Fruit fly (Drosophila melanogaster) whole organism, embryonic: ENCODE measurements around the gene NijB.

Experiments used
- Atf6 ChIP-seq: fragments of 200-800 bp; sonication (Bioruptor generic); IDR thresholded peaks from 2 replicates; pipeline ENCODE4 v1.3.6; 2022; ENCODE audit warnings: missing biosample characterization, missing genetic modification characterization
- CG10147 ChIP-seq: fragments of 200-800 bp; sonication (Bioruptor generic); optimal IDR thresholded peaks from 2 replicates; lab custom pipeline; 2019; ENCODE audit warnings: missing biosample characterization, mild to moderate bottlenecking, missing genetic modification characterization, moderate library complexity
- CG10654 ChIP-seq: fragments of 200-800 bp; sonication (Bioruptor generic); optimal IDR thresholded peaks from 2 replicates; lab custom pipeline; 2016; ENCODE audit warnings: missing biosample characterization, missing genetic modification characterization
- CG11398 ChIP-seq: fragments of 200-800 bp; sonication (Bioruptor generic); optimal IDR thresholded peaks from 2 replicates; lab custom pipeline; 2016; ENCODE audit warnings: missing biosample characterization, missing genetic modification characterization
- CG12659 ChIP-seq: fragments of 200-800 bp; sonication (Bioruptor generic); optimal IDR thresholded peaks from 3 replicates; lab custom pipeline; 2017; ENCODE audit warnings: mild to moderate bottlenecking, missing biosample characterization, missing genetic modification reagents, missing genetic modification characterization
- CG12769 ChIP-seq: fragments of 200-800 bp; sonication (Bioruptor generic); optimal IDR thresholded peaks from 2 replicates; lab custom pipeline; 2019; ENCODE audit warnings: missing biosample characterization, mild to moderate bottlenecking, missing genetic modification characterization, moderate library complexity
- CG17328 ChIP-seq: fragments of 200-800 bp; sonication (Bioruptor generic); IDR thresholded peaks from 2 replicates; pipeline ENCODE4 v1.3.6; 2022; ENCODE audit warnings: missing biosample characterization, missing genetic modification characterization
- CG17568 ChIP-seq: fragments of 200-800 bp; sonication (Bioruptor generic); optimal IDR thresholded peaks from 2 replicates; lab custom pipeline; 2018; ENCODE audit warnings: missing biosample characterization, mild to moderate bottlenecking, missing genetic modification characterization, moderate library complexity
- CG17612 ChIP-seq: fragments of 200-800 bp; sonication (Bioruptor generic); IDR thresholded peaks from 2 replicates; pipeline ENCODE4 v1.3.6; 2022; ENCODE audit warnings: missing biosample characterization, missing genetic modification characterization
- CG18262 ChIP-seq: fragments of 200-800 bp; optimal IDR thresholded peaks from 3 replicates; lab custom pipeline; 2019; ENCODE audit warnings: missing biosample characterization, mild to moderate bottlenecking, missing genetic modification characterization, moderate library complexity
- CG1832 ChIP-seq: fragments of 200-800 bp; sonication (Bioruptor generic); optimal IDR thresholded peaks from 2 replicates; lab custom pipeline; 2017; ENCODE audit warnings: missing biosample characterization, mild to moderate bottlenecking, missing genetic modification characterization, inconsistent platforms
- CG18599 ChIP-seq: fragments of 200-800 bp; sonication (Bioruptor generic); optimal IDR thresholded peaks from 3 replicates; lab custom pipeline; 2017; ENCODE audit warnings: missing biosample characterization, missing genetic modification characterization, mild to moderate bottlenecking, moderate library complexity, missing genetic modification reagents
- CG2129 ChIP-seq: fragments of 200-800 bp; sonication (Bioruptor generic); IDR thresholded peaks from 2 replicates; pipeline ENCODE4 v1.3.6; 2022; ENCODE audit warnings: missing biosample characterization, missing genetic modification characterization; ENCODE audit not compliant: partially characterized antibody
- CG3065 ChIP-seq: fragments of 200-800 bp; sonication (Bioruptor generic); optimal IDR thresholded peaks from 2 replicates; lab custom pipeline; 2016; ENCODE audit warnings: missing biosample characterization, missing genetic modification characterization
- CG3163 ChIP-seq: fragments of 200-800 bp; sonication (Bioruptor generic); optimal IDR thresholded peaks from 3 replicates; lab custom pipeline; 2016; ENCODE audit warnings: missing biosample characterization, missing genetic modification characterization
- CG4404 ChIP-seq: fragments of 200-800 bp; sonication (Bioruptor generic); IDR thresholded peaks from 2 replicates; pipeline ENCODE4 v1.3.6; 2022; ENCODE audit warnings: missing biosample characterization, missing genetic modification characterization
- CG5180 ChIP-seq: fragments of 200-800 bp; sonication (Bioruptor generic); optimal IDR thresholded peaks from 3 replicates; lab custom pipeline; 2017; ENCODE audit warnings: missing biosample characterization, missing genetic modification characterization, mild to moderate bottlenecking, moderate library complexity, missing genetic modification reagents
- CG8478 ChIP-seq: fragments of >200 bp; optimal IDR thresholded peaks from 2 replicates; lab custom pipeline; 2018
- CG9876 ChIP-seq: fragments of 200-800 bp; sonication (Bioruptor generic); optimal IDR thresholded peaks from 2 replicates; lab custom pipeline; 2016; ENCODE audit warnings: missing biosample characterization, missing genetic modification characterization
- Doc2 ChIP-seq: fragments of 200-800 bp; sonication (Bioruptor generic); IDR thresholded peaks from 2 replicates; pipeline ENCODE4 v1.3.6; 2022; ENCODE audit warnings: missing biosample characterization, missing genetic modification characterization
- Doc3 ChIP-seq: fragments of 200-800 bp; sonication (Bioruptor generic); IDR thresholded peaks from 3 replicates; pipeline ENCODE4 v1.3.6; 2022; ENCODE audit warnings: missing biosample characterization, missing genetic modification characterization; ENCODE audit not compliant: partially characterized antibody
- E2f2 ChIP-seq: fragments of 200-800 bp; sonication (Bioruptor generic); IDR thresholded peaks from 2 replicates; pipeline ENCODE4 v1.3.6; 2022; ENCODE audit warnings: missing biosample characterization, missing genetic modification characterization
- Fer3 ChIP-seq: fragments of 200-800 bp; sonication (Bioruptor generic); optimal IDR thresholded peaks from 2 replicates; lab custom pipeline; 2018; ENCODE audit warnings: missing biosample characterization, mild to moderate bottlenecking, missing genetic modification characterization, moderate library complexity
- GATAe ChIP-seq: fragments of 200-800 bp; sonication (Bioruptor generic); conservative IDR thresholded peaks from 2 replicates; pipeline ENCODE4 v1.3.6; 2022; ENCODE audit warnings: missing biosample characterization, missing genetic modification characterization
- Jarid2 ChIP-seq: fragments of 200-800 bp; sonication (Bioruptor generic); optimal IDR thresholded peaks from 3 replicates; lab custom pipeline; 2017; ENCODE audit warnings: mild to moderate bottlenecking, missing biosample characterization, missing genetic modification reagents, missing genetic modification characterization
- MBD-R2 ChIP-seq: fragments of 200-800 bp; sonication (Bioruptor generic); IDR thresholded peaks from 2 replicates; pipeline ENCODE4 v1.3.6; 2022; ENCODE audit warnings: missing biosample characterization, missing genetic modification characterization
- Optix ChIP-seq: fragments of 200-800 bp; sonication (Bioruptor generic); IDR thresholded peaks from 3 replicates; pipeline ENCODE4 v1.3.6; 2022; ENCODE audit warnings: missing biosample characterization, missing genetic modification characterization
- Pdp1 ChIP-seq, 2 experiments: fragments of 200-800 bp; sonication (Bioruptor generic); optimal IDR thresholded peaks; 3 replicates each; lab custom pipeline; 2016; ENCODE audit warnings: missing biosample characterization in 2 of 2, missing genetic modification characterization in 2 of 2, mild to moderate bottlenecking in 1 of 2, moderate library complexity in 1 of 2
- Rx ChIP-seq: fragments of 200-800 bp; sonication (Bioruptor generic); IDR thresholded peaks from 2 replicates; pipeline ENCODE4 v1.3.6; 2022; ENCODE audit warnings: missing biosample characterization, missing genetic modification characterization
- Scr ChIP-seq: fragments of 200-800 bp; sonication (Bioruptor generic); IDR thresholded peaks from 2 replicates; pipeline ENCODE4 v1.3.6; 2022; ENCODE audit warnings: missing biosample characterization, missing genetic modification characterization; ENCODE audit not compliant: partially characterized antibody
- Xbp1 ChIP-seq: fragments of 200-800 bp; sonication (Bioruptor generic); optimal IDR thresholded peaks from 3 replicates; lab custom pipeline; 2016; ENCODE audit warnings: missing biosample characterization, mild to moderate bottlenecking, missing genetic modification characterization
- ap ChIP-seq: fragments of 200-800 bp; sonication (Bioruptor generic); IDR thresholded peaks from 2 replicates; pipeline ENCODE4 v1.3.6; 2022; ENCODE audit warnings: missing biosample characterization, missing genetic modification characterization
- ase ChIP-seq: fragments of 200-800 bp; sonication (Bioruptor generic); IDR thresholded peaks from 3 replicates; pipeline ENCODE4 v1.3.6; 2022; ENCODE audit warnings: missing biosample characterization, missing genetic modification characterization
- chinmo ChIP-seq: fragments of 200-800 bp; sonication (Bioruptor generic); IDR thresholded peaks from 4 replicates; pipeline ENCODE4 v1.3.6; 2022; ENCODE audit warnings: missing biosample characterization, missing genetic modification characterization; ENCODE audit not compliant: partially characterized antibody
- esg ChIP-seq: fragments of 200-800 bp; sonication (Bioruptor generic); conservative IDR thresholded peaks from 2 replicates; pipeline ENCODE4 v1.3.6; 2022; ENCODE audit warnings: missing biosample characterization, missing genetic modification characterization
- exex ChIP-seq: fragments of 200-800 bp; sonication (Bioruptor generic); optimal IDR thresholded peaks from 4 replicates; lab custom pipeline; 2018; ENCODE audit warnings: missing biosample characterization, mild to moderate bottlenecking, missing genetic modification characterization, moderate library complexity
- fru ChIP-seq: fragments of >200 bp; optimal IDR thresholded peaks from 2 replicates; lab custom pipeline; 2017
- ham ChIP-seq: fragments of 200-800 bp; sonication (Bioruptor generic); IDR thresholded peaks from 2 replicates; pipeline ENCODE4 v1.3.6; 2022; ENCODE audit warnings: missing biosample characterization, missing genetic modification characterization
- jing ChIP-seq: fragments of 200-800 bp; sonication (Bioruptor generic); optimal IDR thresholded peaks from 2 replicates; lab custom pipeline; 2018; ENCODE audit warnings: missing biosample characterization, mild to moderate bottlenecking, missing genetic modification characterization
- kni ChIP-seq: fragments of 200-800 bp; sonication (Bioruptor generic); optimal IDR thresholded peaks from 3 replicates; lab custom pipeline; 2017; ENCODE audit warnings: mild to moderate bottlenecking, missing biosample characterization, missing genetic modification reagents, missing genetic modification characterization
- lab ChIP-seq: fragments of 200-800 bp; sonication (Bioruptor generic); optimal IDR thresholded peaks from 3 replicates; lab custom pipeline; 2017; ENCODE audit warnings: missing biosample characterization, missing genetic modification characterization, mild to moderate bottlenecking, moderate library complexity, missing genetic modification reagents
- lilli ChIP-seq: fragments of 200-800 bp; sonication (Bioruptor generic); optimal IDR thresholded peaks from 3 replicates; lab custom pipeline; 2016; ENCODE audit warnings: missing biosample characterization, missing genetic modification characterization
- lmd ChIP-seq: fragments of 200-800 bp; sonication (Bioruptor generic); IDR thresholded peaks from 2 replicates; pipeline ENCODE4 v1.3.6; 2022; ENCODE audit warnings: missing biosample characterization, missing genetic modification characterization
- nom ChIP-seq: fragments of 200-800 bp; sonication (Bioruptor generic); optimal IDR thresholded peaks from 2 replicates; lab custom pipeline; 2017; ENCODE audit warnings: missing biosample characterization, missing genetic modification characterization, mild to moderate bottlenecking, moderate library complexity, missing genetic modification reagents
- p53 ChIP-seq: fragments of 200-800 bp; sonication (Bioruptor generic); optimal IDR thresholded peaks from 2 replicates; lab custom pipeline; 2016; ENCODE audit warnings: missing biosample characterization, missing genetic modification characterization
- pnt ChIP-seq: fragments of 200-800 bp; sonication (Bioruptor generic); optimal IDR thresholded peaks from 3 replicates; lab custom pipeline; 2016; ENCODE audit warnings: missing biosample characterization, missing genetic modification characterization
- row ChIP-seq: fragments of 200-800 bp; sonication (Bioruptor generic); IDR thresholded peaks from 3 replicates; pipeline ENCODE4 v1.3.6; 2022; ENCODE audit warnings: missing biosample characterization, missing genetic modification characterization
- sens ChIP-seq: fragments of 200-800 bp; sonication (Bioruptor generic); peaks from one replicate; lab custom pipeline; 2016; ENCODE audit warnings: missing biosample characterization, missing genetic modification characterization
- sob ChIP-seq: fragments of 200-800 bp; sonication (Bioruptor generic); IDR thresholded peaks from 2 replicates; pipeline ENCODE4 v1.3.6; 2022; ENCODE audit warnings: missing biosample characterization, missing genetic modification characterization
- trh ChIP-seq: fragments of 200-800 bp; sonication (Bioruptor generic); optimal IDR thresholded peaks from 2 replicates; lab custom pipeline; 2016; ENCODE audit warnings: missing biosample characterization, missing genetic modification characterization
- wdn ChIP-seq: fragments of 200-800 bp; sonication (Bioruptor generic); IDR thresholded peaks from 2 replicates; pipeline ENCODE4 v1.3.6; 2022; ENCODE audit warnings: missing biosample characterization, missing genetic modification characterization

The NijB gene

dm6 chr3L:18896297-18896863, 4.2 kb downstream of the NijB start (continued):
- TF ChIP-seq Scr (GFP tag; lab: Robert Waterston, UW) (peak; percentile 32; the same call in 1 of the 2 replicates), pnt (GFP tag; lab: Kevin White, UChicago) (no peak), wdn (GFP tag; lab: Robert Waterston, UW) (no peak), CG10147 (GFP tag; lab: Kevin White, UChicago) (no peak), CG18262 (tag; lab: Kevin White, UChicago) (no peak), ase (no peak), CG3163 (GFP tag; lab: Kevin White, UChicago) (no peak), ham (GFP tag; lab: Robert Waterston, UW) (no peak), jing (no peak), CG17328 (GFP tag; lab: Robert Waterston, UW) (no peak), Atf6 (GFP tag; lab: Robert Waterston, UW) (0 out of 2 replicates have a peak, but pooled peaks have one; percentile 25), ap (no peak), fru (lab: Kevin White, UChicago) (no peak), CG10654 (GFP tag; lab: Kevin White, UChicago) (no peak), Fer3 (tag; lab: Kevin White, UChicago) (no peak), CG12659 (GFP tag; lab: Kevin White, UChicago) (no peak), E2f2 (GFP tag; lab: Robert Waterston, UW) (0 out of 2 replicates have a peak, but pooled peaks have one; percentile 8), chinmo (GFP tag; lab: Robert Waterston, UW) (peak; percentile 58; the same call in 1 of the 4 replicates), lmd (GFP tag; lab: Robert Waterston, UW) (no peak), CG12769 (tag; lab: Kevin White, UChicago) (peak; percentile 40), Doc3 (GFP tag; lab: Robert Waterston, UW) (0 out of 3 replicates have a peak, but pooled peaks have one; percentile 34), sob (GFP tag; lab: Robert Waterston, UW) (no peak), Optix (GFP tag; lab: Robert Waterston, UW) (no peak), Jarid2 (GFP tag; lab: Kevin White, UChicago) (no peak), CG2129 (no peak), CG11398 (no peak), p53 (no peak), lilli (GFP tag; lab: Kevin White, UChicago) (peak; percentile 17), CG3065 (no peak)

dm6 chr3L:18897459-18898085, 5.4 kb downstream of the NijB start:
- no peak for TF ChIP-seq Rx (GFP tag; lab: Robert Waterston, UW)
- TF ChIP-seq row (GFP tag; lab: Robert Waterston, UW), result no peak
- TF ChIP-seq Pdp1 (GFP tag; optimal IDR thresholded peaks at IDR 0.05; lab: Kevin White, UChicago), result peak in 1 of 2 experiments; percentile 97
- no peak for TF ChIP-seq Doc2 (GFP tag; lab: Robert Waterston, UW)
- no peak for TF ChIP-seq CG9876
- TF ChIP-seq exex, result no peak
- no peak for TF ChIP-seq CG4404
- TF ChIP-seq CG17568, result no peak
- TF ChIP-seq CG17612 (GFP tag; lab: Robert Waterston, UW), result 0 out of 2 replicates have a peak, but pooled peaks have one; percentile 11
- TF ChIP-seq MBD-R2, result no peak
- TF ChIP-seq CG8478 (lab: Kevin White, UChicago), result no peak
- TF ChIP-seq Xbp1 (GFP tag; lab: Kevin White, UChicago), result no peak
- no peak for TF ChIP-seq CG1832 (GFP tag; lab: Kevin White, UChicago)
- TF ChIP-seq GATAe (GFP tag; lab: Robert Waterston, UW), result peak; percentile 44; the same call in 1 of the 2 replicates
- TF ChIP-seq kni (GFP tag; lab: Kevin White, UChicago), result peak; percentile 32
- TF ChIP-seq CG5180 (GFP tag; lab: Kevin White, UChicago), result no peak
- TF ChIP-seq nom (GFP tag; lab: Kevin White, UChicago), result peak; percentile 12
- no peak for TF ChIP-seq lab
- no peak for TF ChIP-seq esg (GFP tag; lab: Robert Waterston, UW)
- peak; percentile 12 for TF ChIP-seq sens (GFP tag; lab: Kevin White, UChicago)
- no peak for TF ChIP-seq trh (GFP tag; lab: Kevin White, UChicago)
- TF ChIP-seq CG18599 (GFP tag; lab: Kevin White, UChicago), result no peak
